Fruit fly (Drosophila melanogaster) whole organism, embryonic: ENCODE results near the gene CG7367.

ENCODE experiments used
- ATbp ChIP-seq: fragments of 200-800 bp; sonication (Bioruptor generic); optimal IDR thresholded peaks from 2 replicates; lab custom pipeline; 2017; ENCODE audit warnings: missing biosample characterization, mild to moderate bottlenecking, missing genetic modification characterization, missing genetic modification reagents
- Abd-B ChIP-seq: fragments of 200-800 bp; sonication (Bioruptor generic); optimal IDR thresholded peaks from 2 replicates; lab custom pipeline; 2018; ENCODE audit warnings: missing biosample characterization, mild to moderate bottlenecking, missing genetic modification characterization, moderate library complexity
- Asciz ChIP-seq: fragments of 200-800 bp; sonication (Bioruptor generic); optimal IDR thresholded peaks from 2 replicates; lab custom pipeline; 2017; ENCODE audit warnings: missing biosample characterization, mild to moderate bottlenecking, missing genetic modification characterization, missing genetic modification reagents
- Atf6 ChIP-seq: fragments of 200-800 bp; sonication (Bioruptor generic); IDR thresholded peaks from 2 replicates; pipeline ENCODE4 v1.3.6; 2022; ENCODE audit warnings: missing biosample characterization, missing genetic modification characterization
- CG1024 ChIP-seq: fragments of 200-800 bp; sonication (Bioruptor generic); IDR thresholded peaks from 2 replicates; pipeline ENCODE4 v1.3.6; 2022; ENCODE audit warnings: missing biosample characterization, missing genetic modification characterization
- CG10321 ChIP-seq: fragments of 200-800 bp; sonication (Bioruptor generic); IDR thresholded peaks from 2 replicates; pipeline ENCODE4 v1.3.6; 2022; ENCODE audit warnings: missing biosample characterization, missing genetic modification characterization
- CG11560 ChIP-seq: fragments of 200-800 bp; sonication (Bioruptor generic); IDR thresholded peaks from 3 replicates; pipeline ENCODE4 v1.3.6; 2022; ENCODE audit warnings: missing biosample characterization, missing genetic modification characterization
- CG12219 ChIP-seq: fragments of 200-800 bp; sonication (Bioruptor generic); optimal IDR thresholded peaks from 3 replicates; lab custom pipeline; 2018; ENCODE audit warnings: missing biosample characterization, mild to moderate bottlenecking, missing genetic modification characterization
- CG14860 ChIP-seq: fragments of 200-800 bp; sonication (Bioruptor generic); IDR thresholded peaks from 3 replicates; pipeline ENCODE4 v1.3.6; 2022; ENCODE audit warnings: missing biosample characterization, missing genetic modification characterization; ENCODE audit not compliant: partially characterized antibody
- CG17186 ChIP-seq: fragments of 200-800 bp; sonication (Bioruptor generic); optimal IDR thresholded peaks from 3 replicates; lab custom pipeline; 2017; ENCODE audit warnings: missing biosample characterization, missing genetic modification reagents, missing genetic modification characterization
- CG2120 ChIP-seq: fragments of 200-800 bp; sonication (Bioruptor generic); optimal IDR thresholded peaks from 3 replicates; lab custom pipeline; 2016; ENCODE audit warnings: missing biosample characterization, missing genetic modification characterization
- CG30020 ChIP-seq: fragments of 200-800 bp; optimal IDR thresholded peaks from 2 replicates; lab custom pipeline; 2019; ENCODE audit warnings: missing biosample characterization, mild to moderate bottlenecking, missing genetic modification characterization, moderate library complexity
- CG32767 ChIP-seq: fragments of 200-800 bp; sonication (Bioruptor generic); IDR thresholded peaks from 2 replicates; pipeline ENCODE4 v1.3.6; 2022; ENCODE audit warnings: missing biosample characterization, missing genetic modification characterization
- CG33213 ChIP-seq: fragments of 200-800 bp; sonication (Bioruptor generic); optimal IDR thresholded peaks from 3 replicates; lab custom pipeline; 2016; ENCODE audit warnings: missing biosample characterization, missing genetic modification characterization
- CG34224 ChIP-seq: fragments of 200-800 bp; sonication (Bioruptor generic); IDR thresholded peaks from 3 replicates; pipeline ENCODE4 v1.3.6; 2022; ENCODE audit warnings: missing biosample characterization, missing genetic modification characterization; ENCODE audit not compliant: partially characterized antibody
- CG4328 ChIP-seq: fragments of 200-800 bp; sonication (Bioruptor generic); optimal IDR thresholded peaks from 3 replicates; lab custom pipeline; 2017; ENCODE audit warnings: missing biosample characterization, missing genetic modification reagents, missing genetic modification characterization
- CG4360 ChIP-seq: fragments of 200-800 bp; sonication (Bioruptor generic); IDR thresholded peaks from 2 replicates; pipeline ENCODE4 v1.3.6; 2022; ENCODE audit warnings: missing biosample characterization, missing genetic modification characterization
- CG4707 ChIP-seq: fragments of 200-800 bp; sonication (Bioruptor generic); optimal IDR thresholded peaks from 2 replicates; lab custom pipeline; 2018; ENCODE audit warnings: missing biosample characterization, mild to moderate bottlenecking, missing genetic modification characterization, moderate library complexity
- CG7839 ChIP-seq: fragments of 200-800 bp; sonication (Bioruptor generic); optimal IDR thresholded peaks from 3 replicates; lab custom pipeline; 2018; ENCODE audit warnings: missing biosample characterization, mild to moderate bottlenecking, missing genetic modification characterization, moderate library complexity
- CG8478 ChIP-seq: fragments of >200 bp; optimal IDR thresholded peaks from 2 replicates; lab custom pipeline; 2018
- CTCF ChIP-seq: fragments of 200-800 bp; sonication (Bioruptor generic); optimal IDR thresholded peaks from 2 replicates; lab custom pipeline; 2017; ENCODE audit warnings: missing biosample characterization, mild to moderate bottlenecking, missing genetic modification characterization, moderate library complexity
- D19A ChIP-seq: fragments of 200-800 bp; optimal IDR thresholded peaks from 3 replicates; lab custom pipeline; 2019; ENCODE audit warnings: missing biosample characterization, mild to moderate bottlenecking, missing genetic modification characterization, moderate library complexity
- Doc3 ChIP-seq: fragments of 200-800 bp; sonication (Bioruptor generic); IDR thresholded peaks from 3 replicates; pipeline ENCODE4 v1.3.6; 2022; ENCODE audit warnings: missing biosample characterization, missing genetic modification characterization; ENCODE audit not compliant: partially characterized antibody
- Dref ChIP-seq: fragments of 200-800 bp; sonication (Bioruptor generic); IDR thresholded peaks from 2 replicates; pipeline ENCODE4 v1.3.6; 2022; ENCODE audit warnings: missing biosample characterization, missing genetic modification characterization
- ERR ChIP-seq: fragments of 200-800 bp; sonication (Bioruptor generic); optimal IDR thresholded peaks from 2 replicates; lab custom pipeline; 2016; ENCODE audit warnings: missing biosample characterization, missing genetic modification characterization
- Ets97D ChIP-seq: fragments of 200-800 bp; sonication (Bioruptor generic); optimal IDR thresholded peaks from 3 replicates; lab custom pipeline; 2016; ENCODE audit warnings: missing biosample characterization, missing genetic modification characterization
- Fer1 ChIP-seq: fragments of 200-800 bp; sonication (Bioruptor generic); optimal IDR thresholded peaks from 2 replicates; lab custom pipeline; 2017; ENCODE audit warnings: missing biosample characterization, mild to moderate bottlenecking, missing genetic modification characterization
- Hand ChIP-seq: fragments of 200-800 bp; sonication (Bioruptor generic); optimal IDR thresholded peaks from 2 replicates; lab custom pipeline; 2017; ENCODE audit warnings: mild to moderate bottlenecking, missing biosample characterization, missing genetic modification reagents, missing genetic modification characterization
- Hr51 ChIP-seq, 2 experiments: fragments of 200-800 bp; sonication (Bioruptor generic); optimal IDR thresholded peaks; 2 replicates in 1 of 2; 3 replicates in 1 of 2; lab custom pipeline; 2016 to 2018; ENCODE audit warnings: missing biosample characterization in 2 of 2, missing genetic modification characterization in 2 of 2, mild to moderate bottlenecking in 1 of 2, moderate library complexity in 1 of 2
- Neu2 ChIP-seq: fragments of 200-800 bp; sonication (Bioruptor generic); optimal IDR thresholded peaks from 3 replicates; lab custom pipeline; 2016; ENCODE audit warnings: missing biosample characterization, missing genetic modification characterization, borderline replicate concordance
- Ptx1 ChIP-seq: fragments of 200-800 bp; sonication (Bioruptor generic); IDR thresholded peaks from 2 replicates; pipeline ENCODE4 v1.3.6; 2022; ENCODE audit warnings: missing biosample characterization, missing genetic modification characterization
- Rx ChIP-seq: fragments of 200-800 bp; sonication (Bioruptor generic); IDR thresholded peaks from 2 replicates; pipeline ENCODE4 v1.3.6; 2022; ENCODE audit warnings: missing biosample characterization, missing genetic modification characterization
- Vsx1 ChIP-seq: fragments of 200-800 bp; sonication (Bioruptor generic); optimal IDR thresholded peaks from 2 replicates; lab custom pipeline; 2017; ENCODE audit warnings: missing biosample characterization, mild to moderate bottlenecking, missing genetic modification characterization, missing genetic modification reagents
- amos ChIP-seq: fragments of 200-800 bp; sonication (Bioruptor generic); IDR thresholded peaks from 2 replicates; pipeline ENCODE4 v1.3.6; 2022; ENCODE audit warnings: missing biosample characterization, missing genetic modification characterization; ENCODE audit not compliant: partially characterized antibody
- ase ChIP-seq: fragments of 200-800 bp; sonication (Bioruptor generic); IDR thresholded peaks from 3 replicates; pipeline ENCODE4 v1.3.6; 2022; ENCODE audit warnings: missing biosample characterization, missing genetic modification characterization
- cwo ChIP-seq: fragments of 200-800 bp; sonication (Bioruptor generic); optimal IDR thresholded peaks from 3 replicates; lab custom pipeline; 2017; ENCODE audit warnings: missing biosample characterization, missing genetic modification characterization, mild to moderate bottlenecking, moderate library complexity, missing genetic modification reagents
- dan ChIP-seq: fragments of 200-800 bp; sonication (Bioruptor generic); IDR thresholded peaks from 2 replicates; pipeline ENCODE4 v1.3.6; 2022; ENCODE audit warnings: missing biosample characterization, missing genetic modification characterization
- emc ChIP-seq: fragments of 200-800 bp; sonication (Bioruptor generic); optimal IDR thresholded peaks from 2 replicates; lab custom pipeline; 2016; ENCODE audit warnings: missing biosample characterization, missing genetic modification characterization
- ems ChIP-seq: fragments of 200-800 bp; sonication (Bioruptor generic); optimal IDR thresholded peaks from 3 replicates; lab custom pipeline; 2016; ENCODE audit warnings: missing biosample characterization, missing genetic modification characterization
- exex ChIP-seq: fragments of 200-800 bp; sonication (Bioruptor generic); optimal IDR thresholded peaks from 4 replicates; lab custom pipeline; 2018; ENCODE audit warnings: missing biosample characterization, mild to moderate bottlenecking, missing genetic modification characterization, moderate library complexity
- eyg ChIP-seq: fragments of 200-800 bp; sonication (Bioruptor generic); optimal IDR thresholded peaks from 3 replicates; lab custom pipeline; 2016; ENCODE audit warnings: missing biosample characterization, missing genetic modification characterization
- grau ChIP-seq: fragments of 200-800 bp; optimal IDR thresholded peaks from 3 replicates; lab custom pipeline; 2019; ENCODE audit warnings: missing biosample characterization, mild to moderate bottlenecking, missing genetic modification characterization, moderate library complexity
- gt ChIP-seq: fragments of 200-800 bp; sonication (Bioruptor generic); IDR thresholded peaks from 2 replicates; pipeline ENCODE4 v1.3.6; 2022; ENCODE audit warnings: missing biosample characterization, missing genetic modification characterization
- jigr1 ChIP-seq: fragments of 200-800 bp; sonication (Bioruptor generic); IDR thresholded peaks from 3 replicates; pipeline ENCODE4 v1.3.6; 2022; ENCODE audit warnings: missing biosample characterization, missing genetic modification characterization
- klu ChIP-seq: fragments of 200-800 bp; sonication (Bioruptor generic); IDR thresholded peaks from 2 replicates; pipeline ENCODE4 v1.3.6; 2022; ENCODE audit warnings: missing biosample characterization, missing genetic modification characterization
- lilli ChIP-seq: fragments of 200-800 bp; sonication (Bioruptor generic); optimal IDR thresholded peaks from 3 replicates; lab custom pipeline; 2016; ENCODE audit warnings: missing biosample characterization, missing genetic modification characterization
- mirr ChIP-seq: fragments of 200-800 bp; sonication (Bioruptor generic); optimal IDR thresholded peaks from 3 replicates; lab custom pipeline; 2018; ENCODE audit warnings: missing biosample characterization, mild to moderate bottlenecking, missing genetic modification characterization
- peb ChIP-seq: fragments of 200-800 bp; sonication (Bioruptor generic); IDR thresholded peaks from 2 replicates; pipeline ENCODE4 v1.3.6; 2022; ENCODE audit warnings: missing biosample characterization, missing genetic modification characterization
- so ChIP-seq: fragments of 200-800 bp; sonication (Bioruptor generic); IDR thresholded peaks from 3 replicates; pipeline ENCODE4 v1.3.6; 2022; ENCODE audit warnings: missing biosample characterization, missing genetic modification characterization
- toy ChIP-seq: fragments of 200-800 bp; sonication (Bioruptor generic); IDR thresholded peaks from 2 replicates; pipeline ENCODE4 v1.3.6; 2022; ENCODE audit warnings: missing biosample characterization, missing genetic modification characterization
- vnd ChIP-seq: fragments of 200-800 bp; sonication (Bioruptor generic); IDR thresholded peaks from 3 replicates; pipeline ENCODE4 v1.3.6; 2022; ENCODE audit warnings: missing biosample characterization, missing genetic modification characterization; ENCODE audit not compliant: partially characterized antibody

CG7367 gene

DNA sequence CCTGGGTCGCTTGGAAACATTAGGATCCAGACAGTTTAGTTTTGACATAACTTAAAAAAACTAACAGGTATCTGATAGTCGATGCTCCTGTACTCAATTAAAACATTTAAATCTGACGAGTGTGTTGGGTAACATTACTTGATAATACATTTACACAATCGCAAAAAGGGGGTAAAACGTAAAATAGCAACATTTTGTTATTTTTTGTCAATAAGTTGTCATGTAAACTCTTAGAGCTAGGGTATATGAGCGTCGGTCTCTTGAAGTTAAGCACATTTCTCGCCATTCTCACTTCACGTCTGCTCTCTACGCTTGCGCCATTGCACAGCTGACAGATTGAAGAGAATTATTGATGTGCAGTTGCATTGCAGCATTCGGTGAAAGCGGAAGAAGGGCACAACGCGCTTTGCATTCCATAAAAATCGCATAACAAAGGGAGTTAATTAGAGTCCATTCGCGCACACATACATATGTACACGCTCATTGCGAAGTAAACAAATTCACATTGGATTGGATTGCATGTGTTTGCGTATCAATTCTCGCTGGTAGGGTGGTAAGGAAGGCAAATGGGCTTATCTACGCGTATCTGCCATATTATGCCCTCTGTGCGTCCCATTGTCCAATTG lies 54.6 kb downstream of the CG7367 start (continued):
- TF ChIP-seq klu (GFP tag; lab: Robert Waterston, UW): no peak
- TF ChIP-seq Atf6: peak; percentile 38; the same call in 1 of the 2 replicates
- TF ChIP-seq grau (tag; lab: Kevin White, UChicago): peak; percentile 17
- TF ChIP-seq vnd: peak; percentile 70
- TF ChIP-seq CG7839: peak; percentile 16
- TF ChIP-seq CG1024: no peak
- TF ChIP-seq CG12219 (GFP tag; lab: Kevin White, UChicago): peak; percentile 24
- TF ChIP-seq dan (GFP tag; lab: Robert Waterston, UW): no peak
- no peak for TF ChIP-seq CG8478 (lab: Kevin White, UChicago)
- no peak for TF ChIP-seq CG4360
- no peak for TF ChIP-seq Hand (GFP tag; lab: Kevin White, UChicago)
- peak; percentile 44 for TF ChIP-seq mirr (GFP tag; lab: Kevin White, UChicago)
- no peak for TF ChIP-seq amos (GFP tag; lab: Robert Waterston, UW)
- peak; percentile 16 for TF ChIP-seq lilli (GFP tag; lab: Kevin White, UChicago)
- TF ChIP-seq ase (GFP tag; lab: Robert Waterston, UW): no peak
- no peak for TF ChIP-seq ATbp (GFP tag; lab: Kevin White, UChicago)
- no peak for TF ChIP-seq toy (GFP tag; lab: Robert Waterston, UW)
- TF ChIP-seq eyg (GFP tag; lab: Kevin White, UChicago): no peak
- no peak for TF ChIP-seq jigr1 (GFP tag; lab: Robert Waterston, UW)
- no peak for TF ChIP-seq Abd-B
- TF ChIP-seq Rx (GFP tag; lab: Robert Waterston, UW): no peak
- TF ChIP-seq CG14860 (GFP tag; lab: Robert Waterston, UW): peak; percentile 84
- TF ChIP-seq CG30020 (tag; lab: Kevin White, UChicago): no peak
- no peak for TF ChIP-seq cwo (GFP tag; lab: Kevin White, UChicago)
- no peak for TF ChIP-seq CG10321 (GFP tag; lab: Robert Waterston, UW)
- no peak for TF ChIP-seq Vsx1
- no peak for TF ChIP-seq Asciz (GFP tag; lab: Kevin White, UChicago)
- no peak for TF ChIP-seq ERR (GFP tag; lab: Kevin White, UChicago)
- no peak for TF ChIP-seq Ets97D (GFP tag; lab: Kevin White, UChicago)
- TF ChIP-seq CG11560 (tag; lab: Robert Waterston, UW): no peak
- no peak for TF ChIP-seq CG32767 (GFP tag; lab: Robert Waterston, UW)
- no peak for TF ChIP-seq ems (GFP tag; lab: Kevin White, UChicago)
- TF ChIP-seq peb (GFP tag; lab: Robert Waterston, UW): no peak
- TF ChIP-seq Dref (GFP tag; lab: Robert Waterston, UW): no peak
- TF ChIP-seq CTCF (GFP tag; lab: Kevin White, UChicago): no peak
- TF ChIP-seq emc (GFP tag; lab: Kevin White, UChicago): no peak
- no peak for TF ChIP-seq CG17186
- TF ChIP-seq D19A: peak; percentile 97
- peak; percentile 30; the same call in 1 of the 2 replicates for TF ChIP-seq Ptx1 (GFP tag; lab: Robert Waterston, UW)
- TF ChIP-seq Doc3: no peak
- TF ChIP-seq exex (tag; lab: Kevin White, UChicago): peak; percentile 67
- no peak for TF ChIP-seq gt
- no peak for TF ChIP-seq Fer1 (GFP tag; lab: Kevin White, UChicago)
- TF ChIP-seq Neu2 (GFP tag; lab: Kevin White, UChicago): peak; percentile 41
- peak in 1 of 2 experiments; percentile 22 for TF ChIP-seq Hr51 (GFP tag; optimal IDR thresholded peaks at IDR 0.05; lab: Kevin White, UChicago)
- TF ChIP-seq CG33213 (GFP tag; lab: Kevin White, UChicago): peak; percentile 34
- no peak for TF ChIP-seq so (GFP tag; lab: Robert Waterston, UW)
- TF ChIP-seq CG34224 (GFP tag; lab: Robert Waterston, UW): peak; percentile 18; the same call in 1 of the 3 replicates
- no peak for TF ChIP-seq CG4707 (GFP tag; lab: Kevin White, UChicago)
- no peak for TF ChIP-seq CG4328
- peak; percentile 11 for TF ChIP-seq CG2120 (GFP tag; lab: Kevin White, UChicago)
